Worm (Caenorhabditis elegans): Measurements from ENCODE around the gene Y116A8C.469.
"Not testable (repeated sequence)": the region's sequence is repeated elsewhere in the genome, so short reads cannot be mapped to it uniquely, and the experiment has no call there.

DNA sequence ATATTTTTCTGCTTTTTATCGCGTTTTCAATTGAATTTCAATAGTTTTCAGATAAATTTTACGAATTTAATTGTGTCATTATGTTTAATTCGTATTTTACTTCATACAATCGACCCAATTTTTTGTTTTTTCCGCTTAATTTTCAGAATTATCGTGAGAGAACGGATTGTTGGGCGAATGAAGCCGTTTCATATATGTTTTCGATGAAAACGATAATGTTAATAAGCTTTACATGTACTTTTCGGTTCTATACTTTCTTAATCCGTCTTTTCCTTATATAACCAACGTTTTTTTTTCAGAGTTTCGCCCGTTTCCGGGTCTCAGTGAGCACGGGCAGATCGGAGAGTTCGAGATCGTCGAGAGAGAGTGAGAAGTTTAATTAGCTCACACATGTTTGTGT, 22.4 kb downstream of the Y116A8C.469 start, which contains the start of gene T06A10.2:
- TF ChIP-seq cog-1 (tag; optimal IDR thresholded peaks at IDR 0.05); ref-1 (GFP tag; conservative IDR thresholded peaks at IDR 0.05): not testable (repeated sequence)
